Worm (Caenorhabditis elegans) whole organism, L1 larva: ENCODE results near the gene shc-3.
A peak's percentile ranks its signal among the peaks of the same experiment; 100 is the strongest.

Source experiments
- alr-1 ChIP-seq: fragments of 200-800 bp; sonication (Bioruptor generic); optimal IDR thresholded peaks from 2 replicates; lab custom pipeline; 2018; ENCODE audit warnings: borderline replicate concordance, mild to moderate bottlenecking, missing genetic modification characterization, missing compliant biosample characterization
- aly-2 ChIP-seq: fragments of 150-350 bp; optimal IDR thresholded peaks from 2 replicates; lab custom pipeline; 2014; ENCODE audit warnings: missing biosample characterization, missing genetic modification characterization
- ceh-63 ChIP-seq: fragments of 200-800 bp; sonication (Bioruptor generic); optimal IDR thresholded peaks from 2 replicates; lab custom pipeline; 2018; ENCODE audit warnings: mild to moderate bottlenecking, missing genetic modification characterization, missing compliant biosample characterization
- ceh-8 ChIP-seq: fragments of 200-800 bp; sonication (Bioruptor generic); optimal IDR thresholded peaks from 2 replicates; lab custom pipeline; 2018; ENCODE audit warnings: mild to moderate bottlenecking, missing genetic modification characterization, moderate library complexity, missing compliant biosample characterization
- ceh-82 ChIP-seq, 3 experiments: fragments of 150-350 bp in 1 of 3; sonication (generic microtip) in 2 of 3; optimal IDR thresholded peaks; 2 replicates each; lab custom pipeline; 2014 to 2017; ENCODE audit warnings: missing biosample characterization in 3 of 3, missing genetic modification characterization in 3 of 3
- ceh-90 ChIP-seq: sonication (generic microtip); optimal IDR thresholded peaks from 2 replicates; lab custom pipeline; 2016; ENCODE audit warnings: missing genetic modification characterization, missing compliant biosample characterization
- ces-1 ChIP-seq: fragments of 150-350 bp; optimal IDR thresholded peaks from 2 replicates; lab custom pipeline; 2014; ENCODE audit warnings: missing biosample characterization, missing genetic modification reagents, missing genetic modification characterization
- dpl-1 ChIP-seq, 3 experiments: fragments of 150-350 bp in 2 of 3; sonication (generic microtip) in 1 of 3; optimal IDR thresholded peaks; 2 replicates each; lab custom pipeline; 2014 to 2017; ENCODE audit warnings: missing biosample characterization in 3 of 3, missing genetic modification characterization in 3 of 3, missing genetic modification reagents in 3 of 3
- dsc-1 ChIP-seq: sonication (generic microtip); optimal IDR thresholded peaks from 2 replicates; lab custom pipeline; 2016; ENCODE audit warnings: mild to moderate bottlenecking, missing genetic modification characterization, missing compliant biosample characterization
- efl-1 ChIP-seq, 4 experiments: fragments of 150-350 bp; optimal IDR thresholded peaks in 3 of 4; peaks in 1 of 4; 1 replicate in 1 of 4; 2 replicates in 3 of 4; lab custom pipeline; 2014; ENCODE audit warnings: missing biosample characterization in 2 of 4, missing genetic modification characterization in 2 of 4, missing genetic modification reagents in 2 of 4
- egl-13 ChIP-seq: sonication (generic microtip); optimal IDR thresholded peaks from 2 replicates; lab custom pipeline; 2016; ENCODE audit warnings: missing genotype, missing genetic modification reagents, missing genetic modification characterization, missing compliant biosample characterization
- elt-3 ChIP-seq, 6 experiments: fragments of 150-350 bp in 1 of 6; sonication (generic microtip); optimal IDR thresholded peaks; 2 replicates each; lab custom pipeline; 2017 to 2018; ENCODE audit warnings: missing biosample characterization in 6 of 6, missing genetic modification characterization in 6 of 6, inconsistent platforms in 1 of 6
- fkh-10 ChIP-seq: sonication (generic microtip); optimal IDR thresholded peaks from 2 replicates; lab custom pipeline; 2017; ENCODE audit warnings: missing biosample characterization, missing genetic modification reagents, missing genetic modification characterization
- fkh-4 ChIP-seq: sonication (generic microtip); optimal IDR thresholded peaks from 2 replicates; lab custom pipeline; 2016; ENCODE audit warnings: missing compliant biosample characterization, missing genetic modification characterization, borderline replicate concordance
- fkh-8 ChIP-seq: sonication (generic microtip); optimal IDR thresholded peaks from 2 replicates; lab custom pipeline; 2016; ENCODE audit warnings: mild to moderate bottlenecking, missing genetic modification characterization, missing compliant biosample characterization
- irx-1 ChIP-seq: sonication (generic microtip); optimal IDR thresholded peaks from 2 replicates; lab custom pipeline; 2016; ENCODE audit warnings: missing genetic modification characterization, missing compliant biosample characterization
- isw-1 ChIP-seq: fragments of 200-800 bp; sonication (Bioruptor generic); IDR thresholded peaks from 2 replicates; pipeline ENCODE4 v1.3.6; 2022; ENCODE audit warnings: missing genetic modification characterization, missing compliant biosample characterization
- lin-13 ChIP-seq: fragments of 150-350 bp; optimal IDR thresholded peaks from 2 replicates; lab custom pipeline; 2014; ENCODE audit warnings: missing biosample characterization, missing genetic modification reagents, missing genetic modification characterization
- lin-14 ChIP-seq: fragments of 200-800 bp; sonication (Bioruptor generic); optimal IDR thresholded peaks from 2 replicates; lab custom pipeline; 2018; ENCODE audit warnings: mild to moderate bottlenecking, missing genetic modification characterization, moderate library complexity, missing compliant biosample characterization
- lin-15B ChIP-seq: fragments of 150-350 bp; sonication (generic microtip); optimal IDR thresholded peaks from 3 replicates; lab custom pipeline; 2014; ENCODE audit warnings: missing biosample characterization, missing genetic modification characterization
- lin-35 ChIP-seq, 2 experiments: fragments of 150-350 bp; optimal IDR thresholded peaks; 2 replicates each; lab custom pipeline; 2014; ENCODE audit warnings: missing biosample characterization in 2 of 2, missing genetic modification characterization in 2 of 2, missing genetic modification reagents in 2 of 2
- lin-39 ChIP-seq: fragments of 150-350 bp; optimal IDR thresholded peaks from 2 replicates; lab custom pipeline; 2014; ENCODE audit warnings: missing biosample characterization, missing genetic modification reagents, missing genetic modification characterization
- lsy-2 ChIP-seq, 2 experiments: fragments of 150-350 bp; optimal IDR thresholded peaks; 2 replicates each; lab custom pipeline; 2014; ENCODE audit warnings: missing biosample characterization in 2 of 2, missing genetic modification characterization in 2 of 2
- mab-9 ChIP-seq: fragments of 200-800 bp; sonication (Bioruptor generic); IDR thresholded peaks from 2 replicates; pipeline ENCODE4 v1.3.6; 2022; ENCODE audit warnings: missing genetic modification reagents, missing genetic modification characterization, missing compliant biosample characterization
- mep-1 ChIP-seq: fragments of 150-350 bp; optimal IDR thresholded peaks from 2 replicates; lab custom pipeline; 2014; ENCODE audit warnings: missing biosample characterization, missing genetic modification characterization
- nhr-12 ChIP-seq: sonication (generic microtip); optimal IDR thresholded peaks from 2 replicates; lab custom pipeline; 2017; ENCODE audit warnings: missing biosample characterization, missing genetic modification characterization
- nhr-19 ChIP-seq: fragments of 200-800 bp; sonication (Bioruptor generic); conservative IDR thresholded peaks from 2 replicates; pipeline ENCODE4 v1.3.6; 2022; ENCODE audit warnings: missing genetic modification characterization, missing compliant biosample characterization
- nhr-47 ChIP-seq: sonication (generic microtip); optimal IDR thresholded peaks from 2 replicates; lab custom pipeline; 2016; ENCODE audit warnings: mild to moderate bottlenecking, missing genetic modification characterization, moderate library complexity, missing compliant biosample characterization
- nhr-71 ChIP-seq: sonication (generic microtip); optimal IDR thresholded peaks from 2 replicates; lab custom pipeline; 2016; ENCODE audit warnings: mild to moderate bottlenecking, missing genetic modification characterization, moderate library complexity, missing compliant biosample characterization
- nhr-85 ChIP-seq: sonication (generic microtip); peaks from one replicate; lab custom pipeline; 2016; ENCODE audit warnings: missing genetic modification characterization, inconsistent platforms, missing compliant biosample characterization
- rnt-1 ChIP-seq: sonication (generic microtip); optimal IDR thresholded peaks from 2 replicates; lab custom pipeline; 2016; ENCODE audit warnings: mild to moderate bottlenecking, missing genetic modification characterization, moderate library complexity, missing compliant biosample characterization
- skn-1 ChIP-seq: fragments of 150-350 bp; optimal IDR thresholded peaks from 2 replicates; lab custom pipeline; 2014; ENCODE audit warnings: missing biosample characterization, missing genetic modification characterization
- sox-4 ChIP-seq: sonication (generic microtip); optimal IDR thresholded peaks from 2 replicates; lab custom pipeline; 2016; ENCODE audit warnings: missing genetic modification characterization, missing compliant biosample characterization
- sptf-1 ChIP-seq: fragments of 150-350 bp; optimal IDR thresholded peaks from 2 replicates; lab custom pipeline; 2014; ENCODE audit warnings: missing biosample characterization, missing genetic modification characterization
- swsn-7 ChIP-seq: sonication (generic microtip); optimal IDR thresholded peaks from 2 replicates; lab custom pipeline; 2016; ENCODE audit warnings: missing genetic modification characterization, missing compliant biosample characterization
- tbx-2 ChIP-seq: sonication (generic microtip); optimal IDR thresholded peaks from 2 replicates; lab custom pipeline; 2016; ENCODE audit warnings: missing genetic modification characterization, missing compliant biosample characterization
- tlp-1 ChIP-seq: fragments of 150-350 bp; optimal IDR thresholded peaks from 2 replicates; lab custom pipeline; 2014; ENCODE audit warnings: missing biosample characterization, missing genetic modification characterization
- unc-130 ChIP-seq: fragments of 150-350 bp; optimal IDR thresholded peaks from 2 replicates; lab custom pipeline; 2017; ENCODE audit warnings: missing biosample characterization, missing genetic modification characterization, inconsistent platforms
- unc-62 ChIP-seq: fragments of 150-350 bp; optimal IDR thresholded peaks from 2 replicates; lab custom pipeline; 2014; ENCODE audit warnings: missing biosample characterization, missing genetic modification reagents, missing genetic modification characterization
- unc-86 ChIP-seq: sonication (generic microtip); optimal IDR thresholded peaks from 2 replicates; lab custom pipeline; 2016; ENCODE audit warnings: missing genetic modification characterization, missing compliant biosample characterization
- zag-1 ChIP-seq: fragments of 150-350 bp; optimal IDR thresholded peaks from 2 replicates; lab custom pipeline; 2014; ENCODE audit warnings: missing biosample characterization, missing genetic modification characterization

shc-3 gene

ce11 chrX:13739125-13739820 is 21.9 kb downstream of the shc-3 start:
- TF ChIP-seq nhr-71 (tag; lab: Kevin White, UChicago) (peak; percentile 96), ces-1 (peak; percentile 73), irx-1 (tag; lab: Kevin White, UChicago) (no peak), dsc-1 (peak; percentile 47), nhr-47 (tag; lab: Kevin White, UChicago) (peak; percentile 43), fkh-4 (tag; lab: Kevin White, UChicago) (no peak), swsn-7 (tag; lab: Kevin White, UChicago) (peak; percentile 36), lin-13 (no peak), lin-14 (GFP tag; lab: Kevin White, UChicago) (peak; percentile 96), lin-35 (GFP tag; optimal IDR thresholded peaks at IDR 0.05; lab: Kevin White, UChicago) (peak in 1 of 2 experiments; percentile 13), tbx-2 (tag; lab: Kevin White, UChicago) (peak; percentile 69), fkh-8 (tag; lab: Kevin White, UChicago) (peak; percentile 76), nhr-19 (GFP tag; lab: Robert Waterston, UW) (peak; percentile 55), efl-1 (optimal IDR thresholded peaks at IDR 0.05; lab: Kevin White, UChicago) (no peak), efl-1 (GFP tag; optimal IDR thresholded peaks at IDR 0.05 in 1 of 2; lab: Kevin White, UChicago) (peak in 1 of 2 experiments; percentile 38), ceh-82 (tag; optimal IDR thresholded peaks at IDR 0.05; lab: Kevin White, UChicago) (peak; percentile 13 to 27 (median 21)), dpl-1 (GFP tag; optimal IDR thresholded peaks at IDR 0.05; lab: Kevin White, UChicago) (no peak), nhr-12 (tag; lab: Kevin White, UChicago) (no peak), mep-1 (tag; lab: Kevin White, UChicago) (peak; percentile 14), rnt-1 (tag; lab: Kevin White, UChicago) (peak; percentile 36), lsy-2 (tag; optimal IDR thresholded peaks at IDR 0.05; lab: Kevin White, UChicago) (peak in 1 of 2 experiments; percentile 46), mab-9 (GFP tag; lab: Robert Waterston, UW) (peak; percentile 54; the same call in 1 of the 2 replicates), sptf-1 (no peak), fkh-10 (GFP tag; lab: Kevin White, UChicago) (peak; percentile 37), lin-39 (peak; percentile 10), tlp-1 (no peak), skn-1 (tag; lab: Kevin White, UChicago) (peak; percentile 44), unc-62 (GFP tag; lab: Kevin White, UChicago) (no peak), ceh-63 (peak; percentile 28), zag-1 (tag; lab: Kevin White, UChicago) (peak; percentile 33), elt-3 (tag; optimal IDR thresholded peaks at IDR 0.05; lab: Kevin White, UChicago) (no peak), ceh-8 (GFP tag; lab: Kevin White, UChicago) (no peak), isw-1 (GFP tag; lab: Robert Waterston, UW) (no peak; the same call in 1 of the 2 replicates), sox-4 (tag; lab: Kevin White, UChicago) (no peak), unc-86 (tag; lab: Kevin White, UChicago) (peak; percentile 50), lin-15B (tag; lab: Kevin White, UChicago) (no peak), ceh-90 (tag; lab: Kevin White, UChicago) (no peak), aly-2 (tag; lab: Kevin White, UChicago) (no peak), nhr-85 (no peak), alr-1 (tag; lab: Kevin White, UChicago) (no peak), unc-130 (tag; lab: Kevin White, UChicago) (no peak), egl-13 (tag; lab: Kevin White, UChicago) (peak; percentile 16)
